Fruit fly (Drosophila melanogaster): ENCODE measurements around the gene Atg3.
A peak's percentile ranks its signal among the peaks of the same experiment; 100 is the strongest.

Atg3 gene

DNA sequence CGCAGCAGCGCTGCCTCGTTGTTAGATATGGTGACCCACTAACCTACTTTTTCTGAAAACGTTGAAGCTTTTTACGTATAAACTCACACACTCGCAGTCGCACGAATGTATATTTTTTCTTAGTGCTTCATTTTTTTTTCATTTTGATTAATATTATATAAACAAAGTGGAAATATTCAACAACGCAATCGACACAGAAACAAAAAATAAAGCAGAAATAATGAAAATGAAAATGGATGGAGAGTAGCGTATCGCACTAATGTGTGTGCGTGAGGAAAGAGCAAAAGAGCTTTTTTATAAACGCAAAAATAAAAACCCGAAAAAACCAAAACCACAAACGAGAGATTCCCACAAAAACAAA lies 37.6 kb downstream of the Atg3 start (continued):
- TF ChIP-seq cwo (GFP tag; optimal IDR thresholded peaks at IDR 0.05) (peak; percentile 24), h (optimal IDR thresholded peaks at IDR 0.05) (no peak), CG4617 (GFP tag; optimal IDR thresholded peaks at IDR 0.05; ENCODE audit: borderline replicate concordance) (no peak), CG5953 (GFP tag; IDR thresholded peaks at IDR 0.05) (0 out of 2 replicates have a peak, but pooled peaks have one; percentile 4), Mrtf (GFP tag; IDR thresholded peaks at IDR 0.05) (no peak), CG8478 (optimal IDR thresholded peaks at IDR 0.05) (no peak), Hr51 (GFP tag; optimal IDR thresholded peaks at IDR 0.05) (peak; percentile 9 to 67), CG11695 (GFP tag; IDR thresholded peaks at IDR 0.05) (peak; percentile 74; the same call in 2 of the 3 replicates), kni (GFP tag; optimal IDR thresholded peaks at IDR 0.05) (no peak), CG11723 (GFP tag; optimal IDR thresholded peaks at IDR 0.05) (no peak), phol (tag; optimal IDR thresholded peaks at IDR 0.05) (peak; percentile 8), CG9727 (GFP tag; optimal IDR thresholded peaks at IDR 0.05) (no peak), CG18599 (GFP tag; optimal IDR thresholded peaks at IDR 0.05) (peak; percentile 55), CG1602 (GFP tag; optimal IDR thresholded peaks at IDR 0.05) (no peak), Rfx (GFP tag; IDR thresholded peaks at IDR 0.05) (peak; percentile 42), NK7.1 (GFP tag; optimal IDR thresholded peaks at IDR 0.05) (no peak), Oli (tag; optimal IDR thresholded peaks at IDR 0.05) (peak; percentile 28), Meics (GFP tag; optimal IDR thresholded peaks at IDR 0.05) (no peak), grau (tag; optimal IDR thresholded peaks at IDR 0.05) (peak; percentile 38), tll (GFP tag; optimal IDR thresholded peaks at IDR 0.05) (no peak), CG32532 (GFP tag; IDR thresholded peaks at IDR 0.05) (no peak; the same call in 1 of the 2 replicates), tgo (GFP tag; IDR thresholded peaks at IDR 0.05) (no peak; the same call in 2 of the 3 replicates), yki (optimal IDR thresholded peaks at IDR 0.05) (no peak), CG17328 (GFP tag; IDR thresholded peaks at IDR 0.05) (no peak; the same call in 1 of the 2 replicates), Ets65A (GFP tag) (peak; percentile 5), CG13894 (tag; optimal IDR thresholded peaks at IDR 0.05) (no peak), lilli (GFP tag; optimal IDR thresholded peaks at IDR 0.05) (peak; percentile 31), CG7839 (tag; optimal IDR thresholded peaks at IDR 0.05) (peak; percentile 25), H2.0 (GFP tag; IDR thresholded peaks at IDR 0.05) (peak; percentile 49), salm (tag; optimal IDR thresholded peaks at IDR 0.05) (peak; percentile 32), fd3F (GFP tag; optimal IDR thresholded peaks at IDR 0.05) (peak; percentile 10), fu2 (GFP tag; optimal IDR thresholded peaks at IDR 0.05) (no peak), CG3163 (GFP tag; optimal IDR thresholded peaks at IDR 0.05) (no peak), Trl (optimal IDR thresholded peaks at IDR 0.05) (no peak), Trl (GFP tag; optimal IDR thresholded peaks at IDR 0.05) (no peak), dmrt11E (tag; optimal IDR thresholded peaks at IDR 0.05) (no peak), CG32767 (GFP tag; IDR thresholded peaks at IDR 0.05) (no peak), CG11247 (GFP tag; IDR thresholded peaks at IDR 0.05) (0 out of 2 replicates have a peak, but pooled peaks have one; percentile 39), CG16815 (GFP tag; optimal IDR thresholded peaks at IDR 0.05) (no peak), PHDP (tag; optimal IDR thresholded peaks at IDR 0.05) (peak; percentile 17), oc (tag; optimal IDR thresholded peaks at IDR 0.05) (peak; percentile 34), ase (GFP tag; IDR thresholded peaks at IDR 0.05) (peak; percentile 30; the same call in 1 of the 3 replicates), CG14050 (GFP tag; IDR thresholded peaks at IDR 0.05) (peak; percentile 27; the same call in 1 of the 3 replicates), CG10209 (GFP tag; optimal IDR thresholded peaks at IDR 0.05) (peak; percentile 14), run (tag; optimal IDR thresholded peaks at IDR 0.05) (peak; percentile 57), CG15514 (GFP tag; optimal IDR thresholded peaks at IDR 0.05) (peak; percentile 30), sisA (GFP tag; IDR thresholded peaks at IDR 0.05) (no peak), CG8944 (GFP tag; optimal IDR thresholded peaks at IDR 0.05) (no peak), bab2 (GFP tag; optimal IDR thresholded peaks at IDR 0.05) (no peak), dysf (GFP tag; IDR thresholded peaks at IDR 0.05) (peak; percentile 53; the same call in 2 of the 3 replicates), CG1792 (GFP tag; optimal IDR thresholded peaks at IDR 0.05) (no peak), CG31224 (GFP tag; IDR thresholded peaks at IDR 0.05) (no peak)

Data from whole organism, embryonic.